Fruit fly (Drosophila melanogaster) S2 (cell line): ENCODE measurements around the gene CG15717.
A peak's percentile ranks its signal among the peaks of the same experiment; 100 is the strongest.

ENCODE experiments used
- CG8478 ChIP-seq: fragments of >200 bp; optimal IDR thresholded peaks from 2 replicates; lab custom pipeline; 2018
- CTCF ChIP-seq, 2 experiments: fragments of >200 bp; optimal IDR thresholded peaks; 2 replicates each; lab custom pipeline; 2018

DNA sequence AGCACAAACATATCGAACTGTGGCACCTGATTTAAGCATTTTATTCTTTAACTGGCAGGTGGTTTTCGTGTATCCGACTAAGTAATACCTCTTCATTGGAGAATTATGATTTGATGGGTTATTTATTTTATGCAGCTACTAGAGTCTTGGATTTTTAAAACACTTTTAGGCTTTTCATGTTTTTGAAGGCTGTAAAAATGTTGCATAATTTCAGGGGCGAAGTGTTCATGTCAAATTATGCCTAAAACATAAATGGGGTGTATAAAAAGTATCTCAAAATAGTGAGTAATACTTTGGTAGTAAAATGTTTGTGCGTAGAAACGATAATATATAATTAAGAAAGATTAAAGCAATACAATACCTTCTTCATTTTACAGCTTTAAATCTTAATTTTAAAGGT lies 6.1 kb downstream of the CG15717 start:
- TF ChIP-seq CG8478 (no peak), CTCF (optimal IDR thresholded peaks at IDR 0.05; lab: Kevin White, UChicago) (peak in 1 of 2 experiments; percentile 6)
